Fruit fly (Drosophila melanogaster) whole organism, pupa: ENCODE results near the gene CG31793.

Experiments used
- CG10348 ChIP-seq: fragments of 200-800 bp; sonication (Bioruptor generic); IDR thresholded peaks from 2 replicates; pipeline ENCODE4 v1.3.6; 2022; ENCODE audit warnings: missing biosample characterization, missing genetic modification characterization
- CG12605 ChIP-seq: fragments of 200-800 bp; sonication (Bioruptor generic); IDR thresholded peaks from 2 replicates; pipeline ENCODE4 v1.3.6; 2022; ENCODE audit warnings: missing biosample characterization, missing genetic modification characterization
- CG13204 ChIP-seq: fragments of 200-800 bp; sonication (Bioruptor generic); optimal IDR thresholded peaks from 2 replicates; lab custom pipeline; 2018; ENCODE audit warnings: missing biosample characterization, mild to moderate bottlenecking, missing genetic modification characterization, moderate library complexity
- CG14655 ChIP-seq: fragments of 200-800 bp; sonication (Bioruptor generic); optimal IDR thresholded peaks from 3 replicates; lab custom pipeline; 2017; ENCODE audit warnings: mild to moderate bottlenecking, missing biosample characterization, missing genetic modification reagents, missing genetic modification characterization
- CG15710 ChIP-seq: fragments of 200-800 bp; sonication (Bioruptor generic); optimal IDR thresholded peaks from 2 replicates; lab custom pipeline; 2018; ENCODE audit warnings: missing biosample characterization, mild to moderate bottlenecking, missing genetic modification characterization, moderate library complexity
- CG17806 ChIP-seq: fragments of 200-800 bp; sonication (Bioruptor generic); optimal IDR thresholded peaks from 2 replicates; lab custom pipeline; 2018; ENCODE audit warnings: missing biosample characterization, mild to moderate bottlenecking, missing genetic modification characterization, moderate library complexity
- CG32121 ChIP-seq: fragments of 200-800 bp; sonication (Bioruptor generic); IDR thresholded peaks from 2 replicates; pipeline ENCODE4 v1.3.6; 2022; ENCODE audit warnings: missing biosample characterization, missing genetic modification characterization
- CG34367 ChIP-seq: fragments of 200-800 bp; sonication (Bioruptor generic); optimal IDR thresholded peaks from 2 replicates; lab custom pipeline; 2018; ENCODE audit warnings: missing biosample characterization, mild to moderate bottlenecking, missing genetic modification characterization
- CG4496 ChIP-seq: fragments of 200-800 bp; sonication (Bioruptor generic); IDR thresholded peaks from 3 replicates; pipeline ENCODE4 v1.3.6; 2022; ENCODE audit warnings: missing biosample characterization, missing genetic modification characterization
- CG8159 ChIP-seq: fragments of 200-800 bp; sonication (Bioruptor generic); optimal IDR thresholded peaks from 3 replicates; lab custom pipeline; 2018; ENCODE audit warnings: missing biosample characterization, mild to moderate bottlenecking, missing genetic modification characterization, moderate library complexity
- CG8301 ChIP-seq: fragments of 200-800 bp; sonication (Bioruptor generic); optimal IDR thresholded peaks from 2 replicates; lab custom pipeline; 2018; ENCODE audit warnings: missing biosample characterization, mild to moderate bottlenecking, missing genetic modification characterization
- CG9948 ChIP-seq: fragments of 200-800 bp; sonication (Bioruptor generic); optimal IDR thresholded peaks from 2 replicates; lab custom pipeline; 2018; ENCODE audit warnings: missing biosample characterization, mild to moderate bottlenecking, missing genetic modification characterization, moderate library complexity
- D1 ChIP-seq: fragments of 200-800 bp; sonication (Bioruptor generic); optimal IDR thresholded peaks from 2 replicates; lab custom pipeline; 2018; ENCODE audit warnings: missing biosample characterization, mild to moderate bottlenecking, missing genetic modification characterization, moderate library complexity
- EcR ChIP-seq: fragments of 200-800 bp; sonication (Bioruptor generic); optimal IDR thresholded peaks from 3 replicates; lab custom pipeline; 2019; ENCODE audit warnings: missing biosample characterization, missing genetic modification characterization, mild to moderate bottlenecking, moderate library complexity, missing genetic modification reagents
- Ets98B ChIP-seq: fragments of 200-800 bp; sonication (Bioruptor generic); IDR thresholded peaks from 2 replicates; pipeline ENCODE4 v1.3.6; 2022; ENCODE audit warnings: missing biosample characterization, missing genetic modification characterization
- Pif1A ChIP-seq: fragments of 200-800 bp; sonication (Bioruptor generic); optimal IDR thresholded peaks from 3 replicates; lab custom pipeline; 2016; ENCODE audit warnings: missing biosample characterization, missing genetic modification characterization
- Pif1B ChIP-seq: fragments of 200-800 bp; sonication (Bioruptor generic); optimal IDR thresholded peaks from 3 replicates; lab custom pipeline; 2016; ENCODE audit warnings: missing biosample characterization, missing genetic modification characterization
- Snoo ChIP-seq: fragments of 200-800 bp; sonication (Bioruptor generic); optimal IDR thresholded peaks from 3 replicates; lab custom pipeline; 2017; ENCODE audit warnings: missing biosample characterization, mild to moderate bottlenecking, missing genetic modification characterization, inconsistent platforms
- fd96Ca ChIP-seq: fragments of 200-800 bp; sonication (Bioruptor generic); IDR thresholded peaks from 3 replicates; pipeline ENCODE4 v1.3.6; 2022; ENCODE audit warnings: missing biosample characterization, missing genetic modification characterization
- gl ChIP-seq: fragments of 200-800 bp; sonication (Bioruptor generic); optimal IDR thresholded peaks from 2 replicates; lab custom pipeline; 2018; ENCODE audit warnings: missing biosample characterization, mild to moderate bottlenecking, missing genetic modification characterization
- rn ChIP-seq: fragments of 200-800 bp; sonication (Bioruptor generic); IDR thresholded peaks from 2 replicates; pipeline ENCODE4 v1.3.6; 2022; ENCODE audit warnings: missing biosample characterization, missing genetic modification characterization

The CG31793 gene

dm6 chr2L:19048912-19049311 is 45.7 kb downstream of the CG31793 start, which contains the start of gene CG10470:
TSS of gene CG10470 (plus strand) at chr2L:19049076.
- peak; percentile 4 for TF ChIP-seq CG8159
- TF ChIP-seq CG8301: no peak
- TF ChIP-seq, all 21 proteins: peak for 1

- TF ChIP-seq CG10348 (GFP tag; lab: Robert Waterston, UW): no peak
- TF ChIP-seq Ets98B (GFP tag; lab: Robert Waterston, UW): peak; percentile 78
- TF ChIP-seq CG32121: peak; percentile 87
- TF ChIP-seq CG8301: peak; percentile 71
- TF ChIP-seq CG8159: peak; percentile 75
- peak; percentile 64; the same call in 1 of the 2 replicates for TF ChIP-seq CG12605 (GFP tag; lab: Robert Waterston, UW)
- peak; percentile 39 for TF ChIP-seq gl (tag; lab: Kevin White, UChicago)
- peak; percentile 78 for TF ChIP-seq CG17806 (tag; lab: Kevin White, UChicago)
- peak; percentile 74 for TF ChIP-seq CG9948 (tag; lab: Kevin White, UChicago)
- no peak for TF ChIP-seq CG13204 (GFP tag; lab: Kevin White, UChicago)
- no peak for TF ChIP-seq Pif1A
- TF ChIP-seq D1 (tag; lab: Kevin White, UChicago): no peak
- TF ChIP-seq CG34367 (tag; lab: Kevin White, UChicago): peak; percentile 61
- no peak for TF ChIP-seq Pif1B (GFP tag; lab: Kevin White, UChicago)
- peak; percentile 45; the same call in 1 of the 3 replicates for TF ChIP-seq fd96Ca (GFP tag; lab: Robert Waterston, UW)
- TF ChIP-seq rn (GFP tag; lab: Robert Waterston, UW): peak; percentile 76
- TF ChIP-seq EcR: no peak
- TF ChIP-seq CG4496: peak; percentile 93
- no peak for TF ChIP-seq CG14655 (GFP tag; lab: Kevin White, UChicago)
- TF ChIP-seq Snoo (tag; lab: Kevin White, UChicago): peak; percentile 60
- TF ChIP-seq CG15710: peak; percentile 77
Observed at dm6 chr2L:19051534-19052100, 48.5 kb downstream of the CG31793 start, which contains the start of gene Rpn3. TSS of gene Rpn3 (plus strand) at chr2L:19051790.

- TF ChIP-seq CG13204 (GFP tag; lab: Kevin White, UChicago) (no peak), CG17806 (tag; lab: Kevin White, UChicago) (no peak), CG4496 (peak; percentile 31; the same call in 2 of the 3 replicates)
Observed at dm6 chr2L:19053860-19054515, 50.8 kb downstream of the CG31793 start, which contains the start of gene CG10492. TSS of gene CG10492 (plus strand) at chr2L:19054078.

- no peak for TF ChIP-seq CG13204 (GFP tag; lab: Kevin White, UChicago)
- no peak for TF ChIP-seq CG8301
- no peak for TF ChIP-seq CG4496
- TF ChIP-seq CG32121: no peak
- no peak for TF ChIP-seq CG14655 (GFP tag; lab: Kevin White, UChicago)
- TF ChIP-seq gl (tag; lab: Kevin White, UChicago): no peak
Observed at dm6 chr2L:19054516-19054887, 51.3 kb downstream of the CG31793 start.

- no peak for TF ChIP-seq CG15710
Observed at dm6 chr2L:19057799-19058198, 54.6 kb downstream of the CG31793 start.
